Worm (Caenorhabditis elegans) whole organism, L4/young adult: Measurements from ENCODE around the gene srx-125.

Source experiments
- W03F9.2 ChIP-seq: fragments of 150-350 bp; optimal IDR thresholded peaks from 2 replicates; lab custom pipeline; 2014; ENCODE audit warnings: missing biosample characterization, missing genetic modification characterization
- dao-5 ChIP-seq: sonication (generic microtip); optimal IDR thresholded peaks from 2 replicates; lab custom pipeline; 2016; ENCODE audit warnings: missing genotype, missing genetic modification characterization, moderate library complexity, missing compliant biosample characterization

ce11 chrV:13334447-13334846 is 32.7 kb upstream of the srx-125 start:
- TF ChIP-seq W03F9.2 (tag; lab: Kevin White, UChicago) (no peak), dao-5 (tag; lab: Kevin White, UChicago) (no peak)
